Worm (Caenorhabditis elegans): Measurements from ENCODE around the gene her-1.

DNA sequence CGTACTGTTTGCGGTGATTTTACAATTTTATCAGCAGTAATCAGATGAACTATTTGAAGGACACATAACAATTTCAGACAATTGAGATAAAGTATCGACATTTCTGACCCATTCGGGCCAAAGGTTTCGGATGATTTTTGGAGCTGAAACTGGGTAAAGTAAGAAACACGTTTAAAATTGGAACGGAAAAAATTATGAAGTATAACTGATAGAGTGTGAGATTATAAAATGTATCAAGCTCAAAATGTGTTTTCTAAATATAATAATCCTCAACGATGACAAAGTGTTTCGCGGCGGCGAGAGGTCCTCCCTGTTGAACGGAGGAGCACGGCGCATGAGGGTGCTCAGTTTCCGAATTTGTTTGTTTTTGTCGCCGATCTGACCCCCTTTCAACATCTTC lies 11.3 kb upstream of the her-1 start, which contains the start of gene ZK287.4:
- TF ChIP-seq dmd-4 (tag; optimal IDR thresholded peaks at IDR 0.05; ENCODE audit: borderline replicate concordance) (no peak), C38D4.7 (GFP tag; optimal IDR thresholded peaks at IDR 0.05) (no peak), ceh-9 (tag; optimal IDR thresholded peaks at IDR 0.05) (no peak), zip-5 (tag; optimal IDR thresholded peaks at IDR 0.05) (no peak), lin-11 (tag; optimal IDR thresholded peaks at IDR 0.05) (no peak)
